Worm (Caenorhabditis elegans) whole organism, late embryonic: ENCODE measurements around the gene mel-28.

ENCODE experiments used
- C38D4.7 ChIP-seq: fragments of 200-800 bp; sonication (Bioruptor generic); optimal IDR thresholded peaks from 2 replicates; lab custom pipeline; 2018; ENCODE audit warnings: mild to moderate bottlenecking, missing genetic modification characterization, moderate library complexity, missing compliant biosample characterization
- K09A11.1 ChIP-seq: sonication (generic microtip); optimal IDR thresholded peaks from 2 replicates; lab custom pipeline; 2017; ENCODE audit warnings: antibody characterized with exemption, mild to moderate bottlenecking, missing genetic modification characterization, missing compliant biosample characterization; ENCODE audit not compliant: insufficient read depth
- T23F11.4 ChIP-seq: fragments of 200-800 bp; sonication (Bioruptor generic); optimal IDR thresholded peaks from 2 replicates; lab custom pipeline; 2018; ENCODE audit warnings: mild to moderate bottlenecking, missing genetic modification characterization, missing compliant biosample characterization
- Y22D7AL.16 ChIP-seq: sonication (generic microtip); optimal IDR thresholded peaks from 2 replicates; lab custom pipeline; 2016; ENCODE audit warnings: missing genetic modification characterization, missing compliant biosample characterization
- ama-1 ChIP-seq: fragments of 150-350 bp; optimal IDR thresholded peaks from 2 replicates; lab custom pipeline; 2014
- ceh-14 ChIP-seq: sonication (generic microtip); optimal IDR thresholded peaks from 2 replicates; lab custom pipeline; 2016; ENCODE audit warnings: missing genotype, missing genetic modification characterization, missing compliant biosample characterization
- ceh-22 ChIP-seq: sonication (generic microtip); optimal IDR thresholded peaks from 2 replicates; lab custom pipeline; 2017; ENCODE audit warnings: missing biosample characterization, missing genetic modification characterization
- ceh-24 ChIP-seq: sonication (generic microtip); optimal IDR thresholded peaks from 2 replicates; lab custom pipeline; 2016; ENCODE audit warnings: mild to moderate bottlenecking, missing genetic modification characterization, missing compliant biosample characterization
- ceh-9 ChIP-seq: sonication (generic microtip); optimal IDR thresholded peaks from 2 replicates; lab custom pipeline; 2016; ENCODE audit warnings: mild to moderate bottlenecking, missing genetic modification characterization, inconsistent platforms, missing compliant biosample characterization
- dmd-4 ChIP-seq: sonication (generic microtip); optimal IDR thresholded peaks from 2 replicates; lab custom pipeline; 2016; ENCODE audit warnings: borderline replicate concordance, missing genetic modification characterization, missing compliant biosample characterization
- elt-4 ChIP-seq: sonication (generic microtip); optimal IDR thresholded peaks from 2 replicates; lab custom pipeline; 2016; ENCODE audit warnings: missing genetic modification characterization, missing compliant biosample characterization
- ets-4 ChIP-seq: sonication (generic microtip); optimal IDR thresholded peaks from 2 replicates; lab custom pipeline; 2016; ENCODE audit warnings: missing genetic modification characterization, missing compliant biosample characterization
- fax-1 ChIP-seq: sonication (generic microtip); optimal IDR thresholded peaks from 2 replicates; lab custom pipeline; 2016; ENCODE audit warnings: missing genotype, missing genetic modification characterization, missing compliant biosample characterization
- fkh-10 ChIP-seq: fragments of 150-350 bp; optimal IDR thresholded peaks from 2 replicates; lab custom pipeline; 2014; ENCODE audit warnings: missing biosample characterization, missing genetic modification reagents, missing genetic modification characterization
- gmeb-2 ChIP-seq: sonication (generic microtip); optimal IDR thresholded peaks from 2 replicates; lab custom pipeline; 2016; ENCODE audit warnings: missing genetic modification characterization, inconsistent platforms, missing compliant biosample characterization
- hlh-15 ChIP-seq: sonication (generic microtip); optimal IDR thresholded peaks from 2 replicates; lab custom pipeline; 2016; ENCODE audit warnings: missing genetic modification characterization, missing compliant biosample characterization
- hlh-6 ChIP-seq: sonication (generic microtip); optimal IDR thresholded peaks from 2 replicates; lab custom pipeline; 2016; ENCODE audit warnings: missing genotype, missing genetic modification characterization, missing compliant biosample characterization
- hlh-8 ChIP-seq: sonication (generic microtip); optimal IDR thresholded peaks from 2 replicates; lab custom pipeline; 2016; ENCODE audit warnings: missing genotype, missing genetic modification characterization, missing compliant biosample characterization
- lim-6 ChIP-seq: sonication (generic microtip); optimal IDR thresholded peaks from 2 replicates; lab custom pipeline; 2016; ENCODE audit warnings: missing genetic modification characterization, missing compliant biosample characterization
- lin-11 ChIP-seq: fragments of 200-800 bp; sonication (Bioruptor generic); optimal IDR thresholded peaks from 2 replicates; lab custom pipeline; 2018; ENCODE audit warnings: mild to moderate bottlenecking, missing genetic modification characterization, missing compliant biosample characterization
- madf-2 ChIP-seq: sonication (generic microtip); optimal IDR thresholded peaks from 2 replicates; lab custom pipeline; 2017; ENCODE audit warnings: missing genetic modification characterization, missing compliant biosample characterization
- mec-3 ChIP-seq: sonication (generic microtip); optimal IDR thresholded peaks from 2 replicates; lab custom pipeline; 2016; ENCODE audit warnings: borderline replicate concordance, missing genetic modification characterization, missing compliant biosample characterization
- nfya-1 ChIP-seq: sonication (generic microtip); optimal IDR thresholded peaks from 2 replicates; lab custom pipeline; 2017; ENCODE audit warnings: missing genetic modification characterization, mild to moderate bottlenecking, missing compliant biosample characterization, antibody characterized with exemption, moderate library complexity
- nhr-11 ChIP-seq: fragments of 150-350 bp; optimal IDR thresholded peaks from 2 replicates; lab custom pipeline; 2014; ENCODE audit warnings: missing biosample characterization, missing genetic modification characterization
- pag-3 ChIP-seq: sonication (generic microtip); optimal IDR thresholded peaks from 2 replicates; lab custom pipeline; 2016; ENCODE audit warnings: missing compliant biosample characterization, missing genetic modification characterization, borderline replicate concordance
- pat-9 ChIP-seq: fragments of 200-800 bp; sonication (Bioruptor generic); optimal IDR thresholded peaks from 2 replicates; lab custom pipeline; 2018; ENCODE audit warnings: mild to moderate bottlenecking, missing genetic modification characterization, moderate library complexity, missing compliant biosample characterization
- pqm-1 ChIP-seq: sonication (generic microtip); optimal IDR thresholded peaks from 2 replicates; lab custom pipeline; 2016; ENCODE audit warnings: missing genetic modification characterization, missing compliant biosample characterization
- pros-1 ChIP-seq: fragments of 150-350 bp; optimal IDR thresholded peaks from 2 replicates; lab custom pipeline; 2014; ENCODE audit warnings: missing biosample characterization, missing genetic modification reagents, missing genetic modification characterization
- ref-2 ChIP-seq: sonication (generic microtip); optimal IDR thresholded peaks from 2 replicates; lab custom pipeline; 2016; ENCODE audit warnings: missing genetic modification characterization, missing compliant biosample characterization
- rnt-1 ChIP-seq: sonication (generic microtip); optimal IDR thresholded peaks from 2 replicates; lab custom pipeline; 2016; ENCODE audit warnings: missing genetic modification characterization, missing compliant biosample characterization
- unc-42 ChIP-seq: sonication (generic microtip); optimal IDR thresholded peaks from 2 replicates; lab custom pipeline; 2016; ENCODE audit warnings: missing genotype, missing genetic modification characterization, missing compliant biosample characterization
- unc-55 ChIP-seq: sonication (generic microtip); optimal IDR thresholded peaks from 2 replicates; lab custom pipeline; 2017; ENCODE audit warnings: missing biosample characterization, missing genetic modification reagents, missing genetic modification characterization
- zip-5 ChIP-seq: sonication (generic microtip); optimal IDR thresholded peaks from 2 replicates; lab custom pipeline; 2016; ENCODE audit warnings: missing genetic modification characterization, missing compliant biosample characterization

mel-28 gene

ce11 chrIII:4822140-4822539, 36.3 kb downstream of the mel-28 start, which contains the start of gene F26A1.8:
Gene F26A1.8 (minus strand): TSS chrIII:4822240.
- TF ChIP-seq T23F11.4 (no peak), pat-9 (tag; lab: Kevin White, UChicago) (no peak), ceh-14 (tag; lab: Kevin White, UChicago) (no peak), fkh-10 (GFP tag; lab: Kevin White, UChicago) (no peak), lim-6 (tag; lab: Kevin White, UChicago) (no peak), madf-2 (tag; lab: Kevin White, UChicago) (no peak), hlh-15 (tag; lab: Kevin White, UChicago) (no peak), pag-3 (tag; lab: Kevin White, UChicago) (no peak)
- TF ChIP-seq, all 69 proteins: peak for 0

DNA sequence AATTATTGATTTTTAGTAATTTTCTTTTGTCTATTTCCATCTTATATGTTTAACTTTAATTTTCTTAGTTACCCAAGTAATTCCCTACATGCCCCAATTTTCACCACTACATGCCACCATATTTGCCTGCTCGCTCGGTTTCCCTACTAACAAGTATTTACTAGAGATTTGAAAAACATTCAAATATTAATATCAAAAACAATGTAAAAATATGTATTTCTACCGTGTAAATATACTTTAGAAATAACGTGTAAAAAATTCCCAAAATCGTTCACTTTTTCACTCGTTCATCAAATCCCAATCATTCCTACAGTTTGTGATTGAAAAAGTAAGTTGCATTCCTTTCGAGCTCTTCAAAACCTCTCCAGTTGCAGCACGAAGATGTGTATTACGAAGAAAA, 40.7 kb downstream of the mel-28 start, which contains the start of gene F26A1.3:
TSS of gene F26A1.3 (plus strand) at position 301 of the 400 bp plus-strand sequence.
- TF ChIP-seq hlh-8 (tag; lab: Kevin White, UChicago) (no peak), nhr-11 (tag; lab: Kevin White, UChicago) (no peak), mec-3 (tag; lab: Kevin White, UChicago) (no peak), ceh-22 (tag; lab: Kevin White, UChicago) (no peak), rnt-1 (tag; lab: Kevin White, UChicago) (no peak), hlh-6 (tag; lab: Kevin White, UChicago) (no peak), pag-3 (tag; lab: Kevin White, UChicago) (no peak), pros-1 (tag; lab: Kevin White, UChicago) (no peak), ceh-24 (tag; lab: Kevin White, UChicago) (no peak), ets-4 (tag; lab: Kevin White, UChicago) (no peak), fax-1 (tag; lab: Kevin White, UChicago) (no peak), ama-1 (no peak), gmeb-2 (no peak), lim-6 (tag; lab: Kevin White, UChicago) (no peak), C38D4.7 (GFP tag; lab: Kevin White, UChicago) (no peak), dmd-4 (tag; lab: Kevin White, UChicago) (no peak), elt-4 (tag; lab: Kevin White, UChicago) (no peak), ref-2 (tag; lab: Kevin White, UChicago) (no peak)

ce11 chrIII:4829440-4829839, 43.6 kb downstream of the mel-28 start, which contains the start of gene F26A1.9:
Gene F26A1.9 (minus strand): TSS chrIII:4829540.
- TF ChIP-seq lin-11 (no peak), zip-5 (tag; lab: Kevin White, UChicago) (no peak), pqm-1 (no peak), ref-2 (tag; lab: Kevin White, UChicago) (no peak), nhr-11 (tag; lab: Kevin White, UChicago) (no peak), mec-3 (tag; lab: Kevin White, UChicago) (no peak)
- TF ChIP-seq, all 69 proteins: peak for 0

- TF ChIP-seq ref-2 (tag; lab: Kevin White, UChicago) (no peak), K09A11.1 (tag; lab: Kevin White, UChicago) (no peak), ceh-14 (tag; lab: Kevin White, UChicago) (no peak), unc-55 (GFP tag; lab: Kevin White, UChicago) (no peak), C38D4.7 (GFP tag; lab: Kevin White, UChicago) (no peak), nfya-1 (no peak), dmd-4 (tag; lab: Kevin White, UChicago) (no peak), ceh-9 (tag; lab: Kevin White, UChicago) (no peak), zip-5 (tag; lab: Kevin White, UChicago) (no peak), unc-42 (tag; lab: Kevin White, UChicago) (no peak), Y22D7AL.16 (tag; lab: Kevin White, UChicago) (no peak), hlh-6 (tag; lab: Kevin White, UChicago) (no peak), fkh-10 (GFP tag; lab: Kevin White, UChicago) (no peak)
- TF ChIP-seq, all 69 proteins: peak for 0
Measured at ce11 chrIII:4830207-4830606, 44.3 kb downstream of the mel-28 start, which contains the start of gene nspd-9. Gene nspd-9 (minus strand): TSS chrIII:4830307.
